Worm (Caenorhabditis elegans): Measurements from ENCODE around the gene clp-4.

clp-4 gene

DNA sequence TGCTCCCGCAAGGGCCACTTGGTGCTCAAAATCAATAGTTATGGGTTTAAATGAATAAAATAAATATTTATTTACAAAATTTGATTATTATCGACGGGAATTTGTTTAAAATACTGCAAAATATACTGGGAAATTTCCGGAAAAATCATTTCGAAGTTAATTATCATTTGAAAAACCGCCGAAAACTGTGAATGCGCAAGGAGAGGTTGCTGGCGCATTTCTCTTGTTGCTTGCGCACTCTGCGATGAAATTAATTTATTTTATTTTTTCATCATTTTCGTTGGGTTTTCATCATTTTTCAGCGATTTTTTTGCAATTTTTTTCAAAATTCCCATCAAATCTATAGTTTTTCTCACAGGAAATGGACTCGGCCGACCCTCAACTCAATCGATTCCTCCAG, 41.4 kb upstream of the clp-4 start, which contains the start of gene ddp-1 (continued):
- peak; percentile 65 to 78 for TF ChIP-seq hif-1 (tag; optimal IDR thresholded peaks at IDR 0.05)
- TF ChIP-seq mdt-29 (GFP tag; IDR thresholded peaks at IDR 0.05) = peak; percentile 83
- TF ChIP-seq F10B5.3 (tag; optimal IDR thresholded peaks at IDR 0.05) = peak; percentile 91
- TF ChIP-seq dve-1 (tag; optimal IDR thresholded peaks at IDR 0.05; ENCODE audit: insufficient read depth) = peak; percentile 98
- peak; percentile 86 for TF ChIP-seq D1046.2 (GFP tag; IDR thresholded peaks at IDR 0.05)
- peak; percentile 92 for TF ChIP-seq F49E8.2 (tag; optimal IDR thresholded peaks at IDR 0.05; ENCODE audit: borderline replicate concordance)
- peak; percentile 93 for TF ChIP-seq rbr-2 (tag; optimal IDR thresholded peaks at IDR 0.05)
- TF ChIP-seq vab-7 (GFP tag; IDR thresholded peaks at IDR 0.05) = peak; percentile 70
- TF ChIP-seq hlh-30 (tag; optimal IDR thresholded peaks at IDR 0.05; ENCODE audit: insufficient read depth) = peak; percentile 79
- peak; percentile 93 for TF ChIP-seq saeg-2 (GFP tag; IDR thresholded peaks at IDR 0.05)
- peak in 1 of 2 experiments; percentile 1 for TF ChIP-seq ZK546.5 (tag; optimal IDR thresholded peaks at IDR 0.05)

DNA sequence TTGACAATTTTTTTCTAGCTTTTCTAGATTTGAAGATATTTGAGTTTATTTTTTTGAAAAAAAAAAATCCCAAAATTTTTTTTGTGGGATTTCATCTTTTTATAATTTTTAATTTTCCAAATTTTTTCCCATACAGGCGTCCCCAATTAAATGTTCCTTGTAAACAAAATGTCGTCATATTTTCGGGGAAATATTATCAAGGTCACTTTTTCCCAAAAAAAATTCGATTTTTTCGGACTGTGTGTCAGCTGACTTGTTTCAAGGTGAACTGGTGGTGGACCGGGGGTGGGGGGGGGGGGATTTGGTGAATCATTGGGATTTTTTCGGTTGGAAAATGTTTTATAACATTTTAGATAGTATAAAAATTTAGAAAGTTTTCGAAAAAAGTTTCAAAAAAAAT, 38.6 kb upstream of the clp-4 start:
- no peak for TF ChIP-seq ceh-32 (tag; optimal IDR thresholded peaks at IDR 0.05; ENCODE audit: poor library complexity)
- no peak for TF ChIP-seq ceh-28 (tag; optimal IDR thresholded peaks at IDR 0.05)
- TF ChIP-seq lin-39 (tag; optimal IDR thresholded peaks at IDR 0.05) = no peak
- no peak for TF ChIP-seq sdz-12 (GFP tag; optimal IDR thresholded peaks at IDR 0.05)
- no peak for TF ChIP-seq hlh-11 (tag; optimal IDR thresholded peaks at IDR 0.05)
- TF ChIP-seq nhr-41 (GFP tag; IDR thresholded peaks at IDR 0.05) = no peak
- no peak for TF ChIP-seq nhr-11 (tag; optimal IDR thresholded peaks at IDR 0.05)
- no peak for TF ChIP-seq nhr-6 (tag; optimal IDR thresholded peaks at IDR 0.05)

DNA sequence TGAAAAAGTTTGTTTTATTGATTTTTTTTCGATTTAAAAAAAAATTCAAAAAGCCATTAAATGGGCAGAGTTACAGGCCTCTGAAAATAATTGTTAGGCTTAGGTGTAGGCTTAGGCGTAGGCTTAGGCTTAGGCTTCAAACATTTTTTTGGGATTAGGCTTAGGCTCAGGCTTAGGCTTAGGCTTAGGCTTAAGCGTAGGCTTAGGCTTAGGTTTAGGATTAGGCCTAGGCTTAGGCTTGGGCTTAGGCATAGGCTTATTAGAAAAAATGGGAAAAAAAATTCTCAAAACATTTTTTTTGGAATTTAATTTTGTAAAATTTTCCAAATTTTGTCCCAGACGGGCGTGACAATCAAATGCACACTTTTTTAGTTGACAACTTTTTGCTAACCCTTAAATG, 38.1 kb upstream of the clp-4 start:
- TF ChIP-seq D1046.2 (GFP tag; IDR thresholded peaks at IDR 0.05) (no peak), mxl-2 (GFP tag; conservative IDR thresholded peaks at IDR 0.05) (no peak), Y105C5A.15 (GFP tag; IDR thresholded peaks at IDR 0.05) (no peak), pqm-1 (tag; optimal IDR thresholded peaks at IDR 0.05) (no peak), cey-2 (tag; optimal IDR thresholded peaks at IDR 0.05; ENCODE audit: borderline replicate concordance, insufficient read depth) (no peak), arid-1 (GFP tag; conservative IDR thresholded peaks at IDR 0.05) (no peak), rbr-2 (tag; optimal IDR thresholded peaks at IDR 0.05) (no peak), pha-4 (GFP tag; IDR thresholded peaks at IDR 0.05) (no peak), pha-4 (tag; optimal IDR thresholded peaks at IDR 0.05) (no peak), nhr-41 (GFP tag; IDR thresholded peaks at IDR 0.05) (no peak), set-16 (GFP tag; IDR thresholded peaks at IDR 0.05) (no peak), mxl-3 (GFP tag; optimal IDR thresholded peaks at IDR 0.05) (no peak)

DNA sequence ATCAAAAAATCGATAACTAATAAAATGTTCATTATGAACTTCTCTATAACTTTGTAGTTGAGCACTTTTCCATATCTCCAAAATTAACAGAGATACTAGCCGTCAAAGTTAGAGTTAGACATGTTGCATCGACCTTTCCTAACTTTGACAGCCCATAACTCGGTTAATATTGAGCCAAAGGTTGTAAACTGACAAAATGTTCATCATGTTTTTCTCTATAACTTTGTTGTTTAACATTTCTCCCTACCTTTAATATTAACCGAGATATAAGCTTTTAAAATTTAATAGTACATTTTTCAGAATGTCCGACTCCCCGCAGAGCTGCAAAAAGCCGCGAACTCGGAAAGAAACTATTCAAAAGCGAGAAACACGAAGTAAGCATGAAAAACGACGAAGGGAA, 37.0 kb upstream of the clp-4 start, which contains the start of gene hlh-33:
Gene hlh-33 (plus strand): TSS at position 301 of the 400 bp plus-strand sequence.
- TF ChIP-seq nhr-48 (tag; optimal IDR thresholded peaks at IDR 0.05) (no peak), unc-62 (GFP tag; optimal IDR thresholded peaks at IDR 0.05 in 1 of 2) (peak in 1 of 2 experiments; percentile 51), unc-62 (tag; optimal IDR thresholded peaks at IDR 0.05) (no peak)

DNA sequence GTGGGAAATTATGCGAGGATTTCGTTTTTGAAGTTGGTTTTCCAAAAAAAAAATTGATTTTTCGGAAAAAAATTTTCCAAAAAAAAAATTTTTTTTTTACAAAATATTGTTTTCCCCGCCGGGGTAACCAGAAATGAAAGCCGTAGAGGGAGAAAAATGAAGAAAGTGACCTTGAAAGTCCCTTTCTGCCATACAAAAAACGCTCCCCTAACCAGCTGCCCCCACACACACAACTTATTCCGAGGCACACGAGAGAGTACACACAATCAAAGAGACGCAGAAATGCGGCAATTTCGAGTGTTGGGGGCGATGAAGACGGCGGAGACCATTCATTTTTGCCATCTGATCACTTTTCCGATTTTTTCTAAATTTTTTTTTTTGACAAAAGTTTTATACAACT, 35.8 kb upstream of the clp-4 start:
- peak; percentile 47; the same call in 1 of the 2 replicates for TF ChIP-seq hmg-1.1 (GFP tag; IDR thresholded peaks at IDR 0.05)
- TF ChIP-seq hlh-11 (tag; optimal IDR thresholded peaks at IDR 0.05) = peak; percentile 29
- peak; percentile 4 for TF ChIP-seq aha-1 (tag)
- peak; percentile 3 for TF ChIP-seq nhr-25 (tag; optimal IDR thresholded peaks at IDR 0.05; ENCODE audit: borderline replicate concordance, insufficient read depth)
- peak; percentile 8 for TF ChIP-seq hlh-30 (tag; optimal IDR thresholded peaks at IDR 0.05; ENCODE audit: insufficient read depth)
- no peak for TF ChIP-seq duxl-1 (tag; optimal IDR thresholded peaks at IDR 0.05; ENCODE audit: poor library complexity)
- peak; percentile 13 for TF ChIP-seq mep-1 (tag; optimal IDR thresholded peaks at IDR 0.05)
- TF ChIP-seq nhr-28 (tag; optimal IDR thresholded peaks at IDR 0.05) = peak; percentile 31
- TF ChIP-seq ceh-28 (tag; optimal IDR thresholded peaks at IDR 0.05) = no peak

All from whole organism, L4 larva.